Worm (Caenorhabditis elegans) whole organism, L2 larva: ENCODE data around the gene mip-1.

ENCODE experiments used
- C34F6.9 ChIP-seq: fragments of 150-350 bp; optimal IDR thresholded peaks from 2 replicates; lab custom pipeline; 2014; ENCODE audit warnings: missing biosample characterization, missing genetic modification characterization
- F13H6.1 ChIP-seq: sonication (generic microtip); optimal IDR thresholded peaks from 2 replicates; lab custom pipeline; 2016; ENCODE audit warnings: missing genetic modification characterization, missing compliant biosample characterization
- R02D3.7 ChIP-seq: fragments of 150-350 bp; optimal IDR thresholded peaks from 2 replicates; lab custom pipeline; 2014; ENCODE audit warnings: missing biosample characterization, missing genetic modification characterization
- Y55F3AM.14 ChIP-seq: fragments of 200-800 bp; sonication (Bioruptor generic); optimal IDR thresholded peaks from 2 replicates; lab custom pipeline; 2018; ENCODE audit warnings: mild to moderate bottlenecking, missing genetic modification characterization, missing compliant biosample characterization
- ZK546.5 ChIP-seq: sonication (generic microtip); optimal IDR thresholded peaks from 2 replicates; lab custom pipeline; 2017; ENCODE audit warnings: missing biosample characterization, missing genetic modification characterization
- alr-1 ChIP-seq: fragments of 150-350 bp; optimal IDR thresholded peaks from 2 replicates; lab custom pipeline; 2014; ENCODE audit warnings: missing biosample characterization, missing genetic modification characterization
- aly-2 ChIP-seq: fragments of 150-350 bp; optimal IDR thresholded peaks from 2 replicates; lab custom pipeline; 2014; ENCODE audit warnings: missing biosample characterization, missing genetic modification characterization
- ama-1 ChIP-seq: fragments of 150-350 bp; optimal IDR thresholded peaks from 2 replicates; lab custom pipeline; 2018; ENCODE audit warnings: inconsistent platforms
- blmp-1 ChIP-seq: sonication (generic microtip); optimal IDR thresholded peaks from 2 replicates; lab custom pipeline; 2017; ENCODE audit warnings: missing genetic modification characterization, mild to moderate bottlenecking, missing compliant biosample characterization, antibody characterized with exemption, moderate library complexity; ENCODE audit not compliant: insufficient read depth
- ceh-16 ChIP-seq: fragments of 150-350 bp; optimal IDR thresholded peaks from 2 replicates; lab custom pipeline; 2014; ENCODE audit warnings: missing biosample characterization, missing genetic modification characterization
- ceh-82 ChIP-seq: fragments of 150-350 bp; optimal IDR thresholded peaks from 2 replicates; lab custom pipeline; 2014; ENCODE audit warnings: missing biosample characterization, missing genetic modification characterization
- crh-2 ChIP-seq: sonication (generic microtip); optimal IDR thresholded peaks from 2 replicates; lab custom pipeline; 2017; ENCODE audit warnings: missing biosample characterization, missing genetic modification characterization
- dmd-4 ChIP-seq: sonication (generic microtip); optimal IDR thresholded peaks from 2 replicates; lab custom pipeline; 2017; ENCODE audit warnings: missing biosample characterization, missing genetic modification characterization
- egl-27 ChIP-seq: sonication (generic microtip); optimal IDR thresholded peaks from 3 replicates; lab custom pipeline; 2017; ENCODE audit warnings: missing biosample characterization, missing genetic modification reagents, missing genetic modification characterization
- elt-3 ChIP-seq: sonication (generic microtip); optimal IDR thresholded peaks from 2 replicates; lab custom pipeline; 2017; ENCODE audit warnings: missing biosample characterization, missing genetic modification characterization
- fos-1 ChIP-seq: fragments of 150-350 bp; optimal IDR thresholded peaks from 2 replicates; lab custom pipeline; 2014; ENCODE audit warnings: missing biosample characterization, missing genetic modification characterization
- gmeb-1 ChIP-seq: fragments of 150-350 bp; optimal IDR thresholded peaks from 2 replicates; lab custom pipeline; 2014; ENCODE audit warnings: missing biosample characterization, missing genetic modification characterization
- lin-11 ChIP-seq: fragments of 150-350 bp; sonication (generic microtip); optimal IDR thresholded peaks from 2 replicates; lab custom pipeline; 2014; ENCODE audit warnings: missing biosample characterization, missing genetic modification characterization, inconsistent platforms, mixed read lengths
- lin-39 ChIP-seq: fragments of 150-350 bp; optimal IDR thresholded peaks from 2 replicates; lab custom pipeline; 2014; ENCODE audit warnings: missing biosample characterization, missing genetic modification reagents, missing genetic modification characterization
- lsy-2 ChIP-seq, 2 experiments: fragments of 150-350 bp in 1 of 2; sonication (generic microtip) in 1 of 2; optimal IDR thresholded peaks; 2 replicates each; lab custom pipeline; 2014 to 2017; ENCODE audit warnings: missing biosample characterization in 2 of 2, missing genetic modification characterization in 2 of 2
- mbf-1 ChIP-seq: sonication (generic microtip); optimal IDR thresholded peaks from 2 replicates; lab custom pipeline; 2017; ENCODE audit warnings: missing biosample characterization, missing genetic modification characterization
- mdl-1 ChIP-seq, 2 experiments: fragments of 150-350 bp in 1 of 2; sonication (generic microtip) in 1 of 2; optimal IDR thresholded peaks; 2 replicates each; lab custom pipeline; 2017; ENCODE audit warnings: missing biosample characterization in 2 of 2, missing genetic modification characterization in 2 of 2
- nhr-12 ChIP-seq: fragments of 150-350 bp; optimal IDR thresholded peaks from 2 replicates; lab custom pipeline; 2014; ENCODE audit warnings: missing biosample characterization, missing genetic modification characterization
- nhr-23 ChIP-seq: fragments of 150-350 bp; optimal IDR thresholded peaks from 2 replicates; lab custom pipeline; 2014; ENCODE audit warnings: missing biosample characterization, missing genetic modification reagents, missing genetic modification characterization
- nhr-237 ChIP-seq: fragments of 150-350 bp; optimal IDR thresholded peaks from 2 replicates; lab custom pipeline; 2014; ENCODE audit warnings: missing biosample characterization, missing genetic modification characterization
- nhr-25 ChIP-seq: fragments of 150-350 bp; sonication (generic microtip); optimal IDR thresholded peaks from 3 replicates; lab custom pipeline; 2014; ENCODE audit warnings: missing biosample characterization, missing genetic modification characterization
- nhr-6 ChIP-seq: fragments of 150-350 bp; optimal IDR thresholded peaks from 2 replicates; lab custom pipeline; 2014; ENCODE audit warnings: missing biosample characterization, missing genetic modification characterization
- nhr-77 ChIP-seq: fragments of 150-350 bp; optimal IDR thresholded peaks from 2 replicates; lab custom pipeline; 2014; ENCODE audit warnings: missing biosample characterization, missing genetic modification characterization
- sem-4 ChIP-seq: fragments of 150-350 bp; optimal IDR thresholded peaks from 2 replicates; lab custom pipeline; 2014; ENCODE audit warnings: missing biosample characterization, missing genetic modification reagents, missing genetic modification characterization
- skn-1 ChIP-seq: sonication (generic microtip); optimal IDR thresholded peaks from 2 replicates; lab custom pipeline; 2017; ENCODE audit warnings: missing biosample characterization, missing genetic modification characterization
- sma-3 ChIP-seq: sonication (generic microtip); optimal IDR thresholded peaks from 2 replicates; lab custom pipeline; 2016; ENCODE audit warnings: missing genetic modification reagents, missing genetic modification characterization, missing compliant biosample characterization
- sma-9 ChIP-seq, 2 experiments: fragments of 150-350 bp in 1 of 2; sonication (generic microtip) in 1 of 2; optimal IDR thresholded peaks; 2 replicates each; lab custom pipeline; 2014 to 2016; ENCODE audit warnings: missing genetic modification characterization in 2 of 2, mild to moderate bottlenecking in 1 of 2, missing biosample characterization in 1 of 2, missing compliant biosample characterization in 1 of 2, missing genetic modification reagents in 1 of 2, moderate library complexity in 1 of 2
- unc-39 ChIP-seq: fragments of 150-350 bp; optimal IDR thresholded peaks from 2 replicates; lab custom pipeline; 2014; ENCODE audit warnings: missing biosample characterization, missing genetic modification characterization
- zag-1 ChIP-seq: fragments of 150-350 bp; optimal IDR thresholded peaks from 2 replicates; lab custom pipeline; 2014; ENCODE audit warnings: missing biosample characterization, missing genetic modification characterization
- ztf-11 ChIP-seq: sonication (generic microtip); optimal IDR thresholded peaks from 2 replicates; lab custom pipeline; 2017; ENCODE audit warnings: missing biosample characterization, missing genetic modification characterization
- ztf-4 ChIP-seq: fragments of 150-350 bp; optimal IDR thresholded peaks from 2 replicates; lab custom pipeline; 2014; ENCODE audit warnings: missing biosample characterization, missing genetic modification characterization

mip-1 gene

ce11 chrIII:4811195-4811594 is 18.3 kb downstream of the mip-1 start, which contains the start of gene C38D4.7:
TSS of gene C38D4.7 (minus strand) at chrIII:4811295.
- TF ChIP-seq nhr-25 (tag; lab: Kevin White, UChicago) (no peak), alr-1 (tag; lab: Kevin White, UChicago) (no peak), mbf-1 (tag; lab: Kevin White, UChicago) (no peak), gmeb-1 (tag; lab: Kevin White, UChicago) (no peak), blmp-1 (tag; lab: Kevin White, UChicago) (no peak), sma-9 (GFP tag; optimal IDR thresholded peaks at IDR 0.05; lab: Kevin White, UChicago) (no peak), sma-9 (tag; optimal IDR thresholded peaks at IDR 0.05; lab: Kevin White, UChicago) (no peak), R02D3.7 (no peak), nhr-23 (tag; lab: Kevin White, UChicago) (no peak), ZK546.5 (tag; lab: Kevin White, UChicago) (no peak), egl-27 (tag; lab: Kevin White, UChicago) (no peak), ztf-4 (no peak)
- TF ChIP-seq, all 48 proteins: peak for 0

ce11 chrIII:4814730-4815129 is 21.8 kb downstream of the mip-1 start, which contains the start of gene arl-6:
TSS of gene arl-6 (minus strand) at chrIII:4814830.
- TF ChIP-seq sem-4 (no peak), nhr-12 (tag; lab: Kevin White, UChicago) (no peak), ama-1 (lab: Kevin White, UChicago) (no peak), lin-11 (no peak), blmp-1 (tag; lab: Kevin White, UChicago) (no peak), aly-2 (no peak), ztf-4 (no peak), gmeb-1 (tag; lab: Kevin White, UChicago) (no peak), dmd-4 (tag; lab: Kevin White, UChicago) (no peak)
- TF ChIP-seq, all 48 proteins: peak for 0

ce11 chrIII:4817240-4817639 is 24.4 kb downstream of the mip-1 start, which contains the start of gene F26A1.4:
TSS of gene F26A1.4 (plus strand) at chrIII:4817540.
- TF ChIP-seq R02D3.7, result no peak
- TF ChIP-seq fos-1 (tag; lab: Kevin White, UChicago), result no peak
- TF ChIP-seq zag-1 (tag; lab: Kevin White, UChicago), result no peak
- no peak for TF ChIP-seq aly-2
- TF ChIP-seq nhr-237 (tag; lab: Kevin White, UChicago), result no peak
- TF ChIP-seq nhr-12 (tag; lab: Kevin White, UChicago), result no peak
- TF ChIP-seq Y55F3AM.14 (GFP tag; lab: Kevin White, UChicago), result no peak
- TF ChIP-seq nhr-77 (tag; lab: Kevin White, UChicago), result no peak
- no peak for TF ChIP-seq ceh-82 (tag; lab: Kevin White, UChicago)
- TF ChIP-seq nhr-6, result no peak
- TF ChIP-seq unc-39, result no peak
- no peak for TF ChIP-seq lin-11
- TF ChIP-seq lin-39 (tag; lab: Kevin White, UChicago), result no peak
- TF ChIP-seq nhr-23 (tag; lab: Kevin White, UChicago), result no peak
- no peak for TF ChIP-seq mdl-1 (tag; optimal IDR thresholded peaks at IDR 0.05; lab: Kevin White, UChicago)
- no peak for TF ChIP-seq nhr-25 (tag; lab: Kevin White, UChicago)
- TF ChIP-seq sem-4, result no peak
- no peak for TF ChIP-seq sma-9 (GFP tag; optimal IDR thresholded peaks at IDR 0.05; lab: Kevin White, UChicago)
- TF ChIP-seq sma-9 (tag; optimal IDR thresholded peaks at IDR 0.05; lab: Kevin White, UChicago), result no peak
- no peak for TF ChIP-seq C34F6.9
- TF ChIP-seq ZK546.5 (tag; lab: Kevin White, UChicago), result no peak

DNA sequence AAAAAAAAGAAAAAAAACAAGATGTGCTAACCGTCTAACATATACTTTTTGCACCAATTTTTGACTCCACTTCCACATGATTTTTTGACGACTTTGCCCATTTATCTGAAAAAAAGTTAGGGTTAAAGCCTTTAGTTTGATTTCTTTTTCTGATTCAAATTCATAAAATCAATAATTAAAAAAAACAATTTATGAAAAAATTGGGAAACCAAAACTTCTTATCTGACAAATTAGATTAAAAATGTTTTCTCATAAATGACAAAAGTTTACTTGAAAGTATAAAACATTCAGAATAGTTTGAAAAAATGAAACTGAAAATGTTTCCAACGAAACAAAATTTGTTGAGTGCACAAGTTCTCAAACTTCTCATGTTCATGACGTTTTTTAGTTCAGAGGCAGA is 27.0 kb downstream of the mip-1 start, which contains the start of gene F26A1.7:
Gene F26A1.7 (minus strand): TSS at position 101 of the 400 bp plus-strand sequence.
- TF ChIP-seq mdl-1 (tag; optimal IDR thresholded peaks at IDR 0.05; lab: Kevin White, UChicago) (no peak), nhr-23 (tag; lab: Kevin White, UChicago) (no peak), ztf-4 (no peak), ceh-16 (no peak), elt-3 (no peak), ama-1 (lab: Kevin White, UChicago) (no peak), nhr-6 (no peak), ztf-11 (tag; lab: Kevin White, UChicago) (no peak), skn-1 (tag; lab: Kevin White, UChicago) (no peak), F13H6.1 (tag; lab: Kevin White, UChicago) (no peak), lin-11 (no peak), lsy-2 (tag; optimal IDR thresholded peaks at IDR 0.05; lab: Kevin White, UChicago) (no peak), crh-2 (tag; lab: Kevin White, UChicago) (no peak), fos-1 (tag; lab: Kevin White, UChicago) (no peak), sma-3 (GFP tag; lab: Kevin White, UChicago) (no peak), nhr-25 (tag; lab: Kevin White, UChicago) (no peak), dmd-4 (tag; lab: Kevin White, UChicago) (no peak), ceh-82 (tag; lab: Kevin White, UChicago) (no peak)
